Worm (Caenorhabditis elegans) whole organism, L4 larva: ENCODE data around the gene spp-21.

Experiments
- aly-2 ChIP-seq: sonication (generic microtip); optimal IDR thresholded peaks from 2 replicates; lab custom pipeline; 2018; ENCODE audit warnings: missing biosample characterization, missing genetic modification characterization
- daf-12 ChIP-seq: fragments of 150-350 bp; optimal IDR thresholded peaks from 2 replicates; lab custom pipeline; 2014; ENCODE audit warnings: missing biosample characterization, missing genetic modification reagents, missing genetic modification characterization
- fkh-10 ChIP-seq: fragments of 150-350 bp; optimal IDR thresholded peaks from 2 replicates; lab custom pipeline; 2014; ENCODE audit warnings: missing biosample characterization, missing genetic modification reagents, missing genetic modification characterization
- hlh-11 ChIP-seq: fragments of 200-800 bp; sonication (Bioruptor generic); optimal IDR thresholded peaks from 2 replicates; lab custom pipeline; 2018; ENCODE audit warnings: mild to moderate bottlenecking, missing genetic modification characterization, missing compliant biosample characterization
- lsy-2 ChIP-seq, 2 experiments: fragments of 150-350 bp in 1 of 2; sonication (generic microtip) in 1 of 2; optimal IDR thresholded peaks; 2 replicates each; lab custom pipeline; 2014 to 2017; ENCODE audit warnings: missing biosample characterization in 2 of 2, missing genetic modification characterization in 2 of 2
- nhr-28 ChIP-seq: fragments of 150-350 bp; optimal IDR thresholded peaks from 2 replicates; lab custom pipeline; 2014; ENCODE audit warnings: missing biosample characterization, missing genetic modification characterization
- nhr-41 ChIP-seq: fragments of 200-800 bp; sonication (Bioruptor generic); IDR thresholded peaks from 2 replicates; pipeline ENCODE4 v1.3.6; 2022; ENCODE audit warnings: missing genetic modification reagents, missing genetic modification characterization, missing compliant biosample characterization
- snpc-4 ChIP-seq: fragments of 150-350 bp; optimal IDR thresholded peaks from 2 replicates; lab custom pipeline; 2014; ENCODE audit warnings: missing biosample characterization, missing genetic modification characterization
- unc-130 ChIP-seq: sonication (generic microtip); optimal IDR thresholded peaks from 2 replicates; lab custom pipeline; 2016; ENCODE audit warnings: missing genetic modification reagents, missing genetic modification characterization, missing compliant biosample characterization

- no peak for TF ChIP-seq nhr-41 (GFP tag; lab: Robert Waterston, UW)
- peak; percentile 35 to 40 for TF ChIP-seq lsy-2 (tag; optimal IDR thresholded peaks at IDR 0.05; lab: Kevin White, UChicago)
- TF ChIP-seq snpc-4 (tag; lab: Kevin White, UChicago), result no peak
- TF ChIP-seq hlh-11, result peak; percentile 69
- no peak for TF ChIP-seq unc-130 (GFP tag; lab: Kevin White, UChicago)
- no peak for TF ChIP-seq daf-12 (tag; lab: Kevin White, UChicago)
- no peak for TF ChIP-seq aly-2
- peak; percentile 69 for TF ChIP-seq fkh-10
- TF ChIP-seq nhr-28 (tag; lab: Kevin White, UChicago), result no peak
These were observed 16.8 kb upstream of the spp-21 start for ce11 chrX:11472953-11473671.
